Worm (Caenorhabditis elegans): ENCODE results near the gene hpo-28.

Gene hpo-28

ce11 chrIII:5697266-5697665 lies 11.9 kb downstream of the hpo-28 start, which contains the start of gene B0336.7:
B0336.7 (minus strand) TSS chrIII:5697366.
- no peak for TF ChIP-seq R02D3.7 (tag; optimal IDR thresholded peaks at IDR 0.05)
- TF ChIP-seq egl-5 (tag; optimal IDR thresholded peaks at IDR 0.05), result no peak
- no peak for TF ChIP-seq nhr-28 (tag; optimal IDR thresholded peaks at IDR 0.05)

- no peak for TF ChIP-seq nhr-11 (tag; optimal IDR thresholded peaks at IDR 0.05)
- TF ChIP-seq elt-2 (tag; optimal IDR thresholded peaks at IDR 0.05), result no peak
- TF ChIP-seq fkh-10 (GFP tag; optimal IDR thresholded peaks at IDR 0.05), result no peak
- TF ChIP-seq aly-2 (tag; optimal IDR thresholded peaks at IDR 0.05), result no peak
- no peak for TF ChIP-seq lin-39 (tag; optimal IDR thresholded peaks at IDR 0.05)
- TF ChIP-seq eor-1 (tag; optimal IDR thresholded peaks at IDR 0.05), result no peak
- no peak for TF ChIP-seq egl-27 (tag; optimal IDR thresholded peaks at IDR 0.05)
- TF ChIP-seq tbx-2 (tag; optimal IDR thresholded peaks at IDR 0.05), result no peak
- TF ChIP-seq egl-5 (tag; optimal IDR thresholded peaks at IDR 0.05), result no peak
- no peak for TF ChIP-seq unc-39 (tag; optimal IDR thresholded peaks at IDR 0.05)
- no peak for TF ChIP-seq nhr-77 (tag; optimal IDR thresholded peaks at IDR 0.05)
- no peak for TF ChIP-seq R02D3.7 (tag; optimal IDR thresholded peaks at IDR 0.05)
- TF ChIP-seq nhr-28 (tag; optimal IDR thresholded peaks at IDR 0.05), result no peak
- TF ChIP-seq nfya-1 (tag; optimal IDR thresholded peaks at IDR 0.05; ENCODE audit: insufficient read depth), result no peak
- no peak for TF ChIP-seq ztf-4 (tag; optimal IDR thresholded peaks at IDR 0.05)
- TF ChIP-seq pha-4 (tag; optimal IDR thresholded peaks at IDR 0.05), result no peak
- no peak for TF ChIP-seq pqm-1 (tag; optimal IDR thresholded peaks at IDR 0.05)
- TF ChIP-seq ZK546.5 (tag; optimal IDR thresholded peaks at IDR 0.05), result no peak
These were observed 15.4 kb downstream of the hpo-28 start, which contains the start of gene B0336.13 for ce11 chrIII:5693736-5694135. B0336.13 (plus strand) TSS chrIII:5694036.

- TF ChIP-seq R02D3.7 (tag; optimal IDR thresholded peaks at IDR 0.05) (peak; percentile 15), nfya-1 (tag; optimal IDR thresholded peaks at IDR 0.05; ENCODE audit: insufficient read depth) (peak; percentile 35), nhr-237 (tag; optimal IDR thresholded peaks at IDR 0.05) (no peak), pha-4 (tag; optimal IDR thresholded peaks at IDR 0.05) (peak; percentile 39), hmg-11 (tag; optimal IDR thresholded peaks at IDR 0.05) (peak; percentile 17)
These were observed 16.4 kb downstream of the hpo-28 start, which contains the start of the genes abi-1 and arle-14 for ce11 chrIII:5692690-5693089. abi-1 (minus strand) TSS chrIII:5692740. arle-14 (plus strand) TSS chrIII:5692906.

ce11 chrIII:5691826-5692225 lies 17.3 kb downstream of the hpo-28 start:
- no peak for TF ChIP-seq nhr-11 (tag; optimal IDR thresholded peaks at IDR 0.05)

- TF ChIP-seq elt-2 (tag; optimal IDR thresholded peaks at IDR 0.05) (peak; percentile 30), ceh-82 (tag; optimal IDR thresholded peaks at IDR 0.05) (no peak), daf-12 (tag; optimal IDR thresholded peaks at IDR 0.05) (no peak), ama-1 (optimal IDR thresholded peaks at IDR 0.05) (no peak), fkh-10 (GFP tag; optimal IDR thresholded peaks at IDR 0.05) (no peak), tbx-2 (tag; optimal IDR thresholded peaks at IDR 0.05) (no peak), ceh-28 (tag; optimal IDR thresholded peaks at IDR 0.05) (no peak), nhr-23 (tag; optimal IDR thresholded peaks at IDR 0.05) (no peak), hmg-11 (tag; optimal IDR thresholded peaks at IDR 0.05) (peak; percentile 65), unc-62 (GFP tag; optimal IDR thresholded peaks at IDR 0.05) (no peak), unc-39 (tag; optimal IDR thresholded peaks at IDR 0.05) (no peak), egl-5 (tag; optimal IDR thresholded peaks at IDR 0.05) (no peak), ztf-4 (tag; optimal IDR thresholded peaks at IDR 0.05) (no peak), R02D3.7 (tag; optimal IDR thresholded peaks at IDR 0.05) (no peak), eor-1 (tag; optimal IDR thresholded peaks at IDR 0.05) (no peak), nhr-43 (tag; optimal IDR thresholded peaks at IDR 0.05; ENCODE audit: poor library complexity, severe bottlenecking) (no peak), nhr-237 (tag; optimal IDR thresholded peaks at IDR 0.05) (no peak), snpc-4 (tag; optimal IDR thresholded peaks at IDR 0.05) (peak; percentile 39), nhr-25 (tag; optimal IDR thresholded peaks at IDR 0.05) (no peak), ZK546.5 (tag; optimal IDR thresholded peaks at IDR 0.05) (no peak), lin-39 (tag; optimal IDR thresholded peaks at IDR 0.05) (peak; percentile 38), nhr-76 (tag; optimal IDR thresholded peaks at IDR 0.05) (no peak), ceh-16 (tag; optimal IDR thresholded peaks at IDR 0.05) (no peak), ceh-9 (tag; optimal IDR thresholded peaks at IDR 0.05) (no peak), pha-4 (tag; optimal IDR thresholded peaks at IDR 0.05) (peak; percentile 98), pqm-1 (tag; optimal IDR thresholded peaks at IDR 0.05) (peak; percentile 25), mml-1 (tag; optimal IDR thresholded peaks at IDR 0.05) (no peak), elt-3 (tag; optimal IDR thresholded peaks at IDR 0.05) (no peak), nfya-1 (tag; optimal IDR thresholded peaks at IDR 0.05; ENCODE audit: insufficient read depth) (peak; percentile 71), egl-27 (tag; optimal IDR thresholded peaks at IDR 0.05) (no peak), elt-1 (tag; optimal IDR thresholded peaks at IDR 0.05) (no peak), lsy-12 (tag; optimal IDR thresholded peaks at IDR 0.05) (no peak), zag-1 (tag; optimal IDR thresholded peaks at IDR 0.05) (no peak), nhr-77 (tag; optimal IDR thresholded peaks at IDR 0.05) (no peak)
These were observed 20.9 kb downstream of the hpo-28 start for ce11 chrIII:5688246-5688645.
